Worm (Caenorhabditis elegans) whole organism, late embryonic: ENCODE results near the gene nlp-36.

Experiments
- F13H6.1 ChIP-seq: sonication (generic microtip); optimal IDR thresholded peaks from 2 replicates; lab custom pipeline; 2016; ENCODE audit warnings: missing genetic modification characterization, missing compliant biosample characterization
- ama-1 ChIP-seq: fragments of 150-350 bp; optimal IDR thresholded peaks from 2 replicates; lab custom pipeline; 2014
- elt-2 ChIP-seq: sonication (generic microtip); optimal IDR thresholded peaks from 2 replicates; lab custom pipeline; 2016; ENCODE audit warnings: missing genetic modification reagents, missing genetic modification characterization, missing compliant biosample characterization
- fkh-10 ChIP-seq: fragments of 150-350 bp; optimal IDR thresholded peaks from 2 replicates; lab custom pipeline; 2014; ENCODE audit warnings: missing biosample characterization, missing genetic modification reagents, missing genetic modification characterization
- sox-2 ChIP-seq: fragments of 200-800 bp; sonication (Bioruptor generic); IDR thresholded peaks from 2 replicates; pipeline ENCODE4 v1.3.6; 2022; ENCODE audit warnings: missing genetic modification reagents, missing genetic modification characterization, missing compliant biosample characterization
- unc-55 ChIP-seq: sonication (generic microtip); optimal IDR thresholded peaks from 2 replicates; lab custom pipeline; 2017; ENCODE audit warnings: missing biosample characterization, missing genetic modification reagents, missing genetic modification characterization

- TF ChIP-seq F13H6.1 (tag; lab: Kevin White, UChicago) (no peak), ama-1 (lab: Kevin White, UChicago) (no peak), elt-2 (tag; lab: Kevin White, UChicago) (no peak), sox-2 (no peak), fkh-10 (no peak), unc-55 (GFP tag; lab: Kevin White, UChicago) (no peak)
Observed at ce11 chrIII:9494209-9494608, 5.7 kb downstream of the nlp-36 start.
